Fruit fly (Drosophila melanogaster) whole organism, embryonic: Measurements from ENCODE around the gene Usp10.

Source experiments
- B-H1 ChIP-seq: fragments of 200-800 bp; sonication (Bioruptor generic); IDR thresholded peaks from 3 replicates; pipeline ENCODE4 v1.3.6; 2022; ENCODE audit warnings: missing biosample characterization, missing genetic modification characterization
- CG10267 ChIP-seq: fragments of 200-800 bp; sonication (Bioruptor generic); optimal IDR thresholded peaks from 2 replicates; lab custom pipeline; 2018; ENCODE audit warnings: missing biosample characterization, mild to moderate bottlenecking, missing genetic modification characterization, moderate library complexity
- CG10654 ChIP-seq: fragments of 200-800 bp; sonication (Bioruptor generic); optimal IDR thresholded peaks from 2 replicates; lab custom pipeline; 2016; ENCODE audit warnings: missing biosample characterization, missing genetic modification characterization
- CG12219 ChIP-seq: fragments of 200-800 bp; sonication (Bioruptor generic); optimal IDR thresholded peaks from 3 replicates; lab custom pipeline; 2018; ENCODE audit warnings: missing biosample characterization, mild to moderate bottlenecking, missing genetic modification characterization
- CG14710 ChIP-seq: fragments of 200-800 bp; sonication (Bioruptor generic); optimal IDR thresholded peaks from 3 replicates; lab custom pipeline; 2019; ENCODE audit warnings: missing biosample characterization, mild to moderate bottlenecking, missing genetic modification characterization, moderate library complexity
- CG17359 ChIP-seq: fragments of 200-800 bp; sonication (Bioruptor generic); optimal IDR thresholded peaks from 3 replicates; lab custom pipeline; 2018; ENCODE audit warnings: missing biosample characterization, mild to moderate bottlenecking, missing genetic modification characterization, moderate library complexity
- CG17361 ChIP-seq: fragments of 200-800 bp; sonication (Bioruptor generic); IDR thresholded peaks from 3 replicates; pipeline ENCODE4 v1.3.6; 2022; ENCODE audit warnings: missing biosample characterization, missing genetic modification characterization
- CG17612 ChIP-seq: fragments of 200-800 bp; sonication (Bioruptor generic); IDR thresholded peaks from 2 replicates; pipeline ENCODE4 v1.3.6; 2022; ENCODE audit warnings: missing biosample characterization, missing genetic modification characterization
- CG18262 ChIP-seq: fragments of 200-800 bp; optimal IDR thresholded peaks from 3 replicates; lab custom pipeline; 2019; ENCODE audit warnings: missing biosample characterization, mild to moderate bottlenecking, missing genetic modification characterization, moderate library complexity
- CG1832 ChIP-seq: fragments of 200-800 bp; sonication (Bioruptor generic); optimal IDR thresholded peaks from 2 replicates; lab custom pipeline; 2017; ENCODE audit warnings: missing biosample characterization, mild to moderate bottlenecking, missing genetic modification characterization, inconsistent platforms
- CG2129 ChIP-seq: fragments of 200-800 bp; sonication (Bioruptor generic); IDR thresholded peaks from 2 replicates; pipeline ENCODE4 v1.3.6; 2022; ENCODE audit warnings: missing biosample characterization, missing genetic modification characterization; ENCODE audit not compliant: partially characterized antibody
- CG30403 ChIP-seq: fragments of 200-800 bp; sonication (Bioruptor generic); optimal IDR thresholded peaks from 3 replicates; lab custom pipeline; 2016; ENCODE audit warnings: missing biosample characterization, missing genetic modification characterization
- CG3407 ChIP-seq: fragments of 200-800 bp; sonication (Bioruptor generic); optimal IDR thresholded peaks from 2 replicates; lab custom pipeline; 2018; ENCODE audit warnings: missing biosample characterization, mild to moderate bottlenecking, missing genetic modification characterization
- CG3838 ChIP-seq: fragments of 200-800 bp; sonication (Bioruptor generic); optimal IDR thresholded peaks from 3 replicates; lab custom pipeline; 2016; ENCODE audit warnings: missing biosample characterization, missing genetic modification characterization
- CG4404 ChIP-seq: fragments of 200-800 bp; sonication (Bioruptor generic); IDR thresholded peaks from 2 replicates; pipeline ENCODE4 v1.3.6; 2022; ENCODE audit warnings: missing biosample characterization, missing genetic modification characterization
- CG4617 ChIP-seq: fragments of 200-800 bp; sonication (Bioruptor generic); optimal IDR thresholded peaks from 3 replicates; lab custom pipeline; 2016; ENCODE audit warnings: missing biosample characterization, missing genetic modification characterization, borderline replicate concordance
- CG4820 ChIP-seq: fragments of 200-800 bp; sonication (Bioruptor generic); optimal IDR thresholded peaks from 3 replicates; lab custom pipeline; 2016; ENCODE audit warnings: missing biosample characterization, missing genetic modification characterization
- CG5180 ChIP-seq: fragments of 200-800 bp; sonication (Bioruptor generic); optimal IDR thresholded peaks from 3 replicates; lab custom pipeline; 2017; ENCODE audit warnings: missing biosample characterization, missing genetic modification characterization, mild to moderate bottlenecking, moderate library complexity, missing genetic modification reagents
- CG5245 ChIP-seq: fragments of 200-800 bp; sonication (Bioruptor generic); optimal IDR thresholded peaks from 3 replicates; lab custom pipeline; 2016; ENCODE audit warnings: missing biosample characterization, missing genetic modification characterization
- CG6813 ChIP-seq: fragments of 200-800 bp; sonication (Bioruptor generic); optimal IDR thresholded peaks from 2 replicates; lab custom pipeline; 2017; ENCODE audit warnings: missing biosample characterization, missing genetic modification characterization, mild to moderate bottlenecking, moderate library complexity, missing genetic modification reagents
- CG8478 ChIP-seq: fragments of >200 bp; optimal IDR thresholded peaks from 2 replicates; lab custom pipeline; 2018
- CG8944 ChIP-seq: fragments of 200-800 bp; sonication (Bioruptor generic); optimal IDR thresholded peaks from 3 replicates; lab custom pipeline; 2016; ENCODE audit warnings: missing biosample characterization, missing genetic modification characterization
- Drgx ChIP-seq: fragments of 200-800 bp; sonication (Bioruptor generic); IDR thresholded peaks from 2 replicates; pipeline ENCODE4 v1.3.6; 2022; ENCODE audit warnings: missing biosample characterization, missing genetic modification characterization
- Elba2 ChIP-seq: fragments of 200-800 bp; sonication (Bioruptor generic); optimal IDR thresholded peaks from 3 replicates; lab custom pipeline; 2016; ENCODE audit warnings: missing biosample characterization, missing genetic modification characterization
- Ptx1 ChIP-seq: fragments of 200-800 bp; sonication (Bioruptor generic); IDR thresholded peaks from 2 replicates; pipeline ENCODE4 v1.3.6; 2022; ENCODE audit warnings: missing biosample characterization, missing genetic modification characterization
- Rfx ChIP-seq: fragments of 200-800 bp; sonication (Bioruptor generic); IDR thresholded peaks from 2 replicates; pipeline ENCODE4 v1.3.6; 2022; ENCODE audit warnings: missing biosample characterization, missing genetic modification characterization
- Rx ChIP-seq: fragments of 200-800 bp; sonication (Bioruptor generic); IDR thresholded peaks from 2 replicates; pipeline ENCODE4 v1.3.6; 2022; ENCODE audit warnings: missing biosample characterization, missing genetic modification characterization
- Six4 ChIP-seq: fragments of 200-800 bp; sonication (Bioruptor generic); optimal IDR thresholded peaks from 2 replicates; lab custom pipeline; 2016; ENCODE audit warnings: missing biosample characterization, missing genetic modification characterization
- Sry-δ ChIP-seq: fragments of 200-800 bp; sonication (Bioruptor generic); optimal IDR thresholded peaks from 2 replicates; lab custom pipeline; 2016; ENCODE audit warnings: missing biosample characterization, missing genetic modification characterization
- Ssrp ChIP-seq: fragments of 200-800 bp; sonication (Bioruptor generic); optimal IDR thresholded peaks from 2 replicates; lab custom pipeline; 2018; ENCODE audit warnings: missing biosample characterization, mild to moderate bottlenecking, missing genetic modification characterization, moderate library complexity
- Stat92E ChIP-seq, 3 experiments: fragments of >200 bp in 2 of 3; fragments of 200-800 bp in 1 of 3; sonication (Bioruptor generic) in 1 of 3; optimal IDR thresholded peaks; 2 replicates each; lab custom pipeline; 2017 to 2019; ENCODE audit warnings: missing biosample characterization in 3 of 3, missing genetic modification characterization in 3 of 3, mild to moderate bottlenecking in 1 of 3, moderate library complexity in 1 of 3
- Xrp1 ChIP-seq: fragments of 200-800 bp; sonication (Bioruptor generic); IDR thresholded peaks from 2 replicates; pipeline ENCODE4 v1.3.6; 2022; ENCODE audit warnings: missing biosample characterization, missing genetic modification characterization
- ase ChIP-seq: fragments of 200-800 bp; sonication (Bioruptor generic); IDR thresholded peaks from 3 replicates; pipeline ENCODE4 v1.3.6; 2022; ENCODE audit warnings: missing biosample characterization, missing genetic modification characterization
- bcd ChIP-seq: fragments of 200-800 bp; sonication (Bioruptor generic); optimal IDR thresholded peaks from 2 replicates; lab custom pipeline; 2017; ENCODE audit warnings: missing biosample characterization, mild to moderate bottlenecking, missing genetic modification characterization
- dpn ChIP-seq, 2 experiments: fragments of 200-800 bp; sonication (Bioruptor generic); optimal IDR thresholded peaks; 3 replicates each; lab custom pipeline; 2016; ENCODE audit warnings: missing biosample characterization in 2 of 2, missing genetic modification characterization in 2 of 2
- ewg ChIP-seq: fragments of 200-800 bp; sonication (Bioruptor generic); optimal IDR thresholded peaks from 3 replicates; lab custom pipeline; 2017; ENCODE audit warnings: mild to moderate bottlenecking, missing biosample characterization, missing genetic modification reagents, missing genetic modification characterization
- ken ChIP-seq: fragments of 200-800 bp; sonication (Bioruptor generic); IDR thresholded peaks from 3 replicates; pipeline ENCODE4 v1.3.6; 2022; ENCODE audit warnings: missing biosample characterization, missing genetic modification characterization
- lmd ChIP-seq: fragments of 200-800 bp; sonication (Bioruptor generic); IDR thresholded peaks from 2 replicates; pipeline ENCODE4 v1.3.6; 2022; ENCODE audit warnings: missing biosample characterization, missing genetic modification characterization
- luna ChIP-seq: fragments of 200-800 bp; sonication (Bioruptor generic); optimal IDR thresholded peaks from 2 replicates; lab custom pipeline; 2016; ENCODE audit warnings: missing biosample characterization, missing genetic modification characterization
- maf-S ChIP-seq: fragments of 200-800 bp; sonication (Bioruptor generic); optimal IDR thresholded peaks from 2 replicates; lab custom pipeline; 2016; ENCODE audit warnings: missing biosample characterization, missing genetic modification characterization
- nerfin-2 ChIP-seq: fragments of 200-800 bp; sonication (Bioruptor generic); IDR thresholded peaks from 2 replicates; pipeline ENCODE4 v1.3.6; 2022; ENCODE audit warnings: missing biosample characterization, missing genetic modification characterization; ENCODE audit not compliant: partially characterized antibody
- pan ChIP-seq, 4 experiments: fragments of >200 bp in 3 of 4; fragments of 200-800 bp in 1 of 4; sonication (Bioruptor generic) in 1 of 4; optimal IDR thresholded peaks in 3 of 4; IDR thresholded peaks in 1 of 4; 2 replicates each; pipeline versions ENCODE4 v1.3.6 to Lab custom; 2017 to 2022; ENCODE audit warnings: missing biosample characterization in 2 of 4, missing genetic modification characterization in 2 of 4, mixed read lengths in 1 of 4
- pita ChIP-seq: fragments of 200-800 bp; sonication (Bioruptor generic); optimal IDR thresholded peaks from 2 replicates; lab custom pipeline; 2017; ENCODE audit warnings: missing biosample characterization, mild to moderate bottlenecking, missing genetic modification characterization
- pum ChIP-seq: fragments of 200-800 bp; sonication (Bioruptor generic); optimal IDR thresholded peaks from 2 replicates; lab custom pipeline; 2016; ENCODE audit warnings: missing biosample characterization, missing genetic modification characterization
- run ChIP-seq: fragments of 200-800 bp; sonication (Bioruptor generic); optimal IDR thresholded peaks from 3 replicates; lab custom pipeline; 2018; ENCODE audit warnings: missing biosample characterization, mild to moderate bottlenecking, missing genetic modification characterization
- sens ChIP-seq: fragments of 200-800 bp; sonication (Bioruptor generic); peaks from one replicate; lab custom pipeline; 2016; ENCODE audit warnings: missing biosample characterization, missing genetic modification characterization
- sisA ChIP-seq: fragments of 200-800 bp; sonication (Bioruptor generic); IDR thresholded peaks from 2 replicates; pipeline ENCODE4 v1.3.6; 2022; ENCODE audit warnings: missing biosample characterization, missing genetic modification characterization
- sna ChIP-seq: fragments of 200-800 bp; sonication (Bioruptor generic); IDR thresholded peaks from 2 replicates; pipeline ENCODE4 v1.3.6; 2022; ENCODE audit warnings: missing biosample characterization, missing genetic modification characterization; ENCODE audit not compliant: partially characterized antibody
- so ChIP-seq: fragments of 200-800 bp; sonication (Bioruptor generic); IDR thresholded peaks from 3 replicates; pipeline ENCODE4 v1.3.6; 2022; ENCODE audit warnings: missing biosample characterization, missing genetic modification characterization
- vvl ChIP-seq: fragments of 200-800 bp; sonication (Bioruptor generic); IDR thresholded peaks from 2 replicates; pipeline ENCODE4 v1.3.6; 2022; ENCODE audit warnings: missing biosample characterization, missing genetic modification characterization
- wdn ChIP-seq: fragments of 200-800 bp; sonication (Bioruptor generic); IDR thresholded peaks from 2 replicates; pipeline ENCODE4 v1.3.6; 2022; ENCODE audit warnings: missing biosample characterization, missing genetic modification characterization

Gene Usp10

dm6 chr3L:824444-824843 lies 47.3 kb upstream of the Usp10 start (continued):
- TF ChIP-seq CG4617 (no peak), pum (GFP tag; lab: Kevin White, UChicago) (no peak), CG2129 (GFP tag; lab: Robert Waterston, UW) (no peak), wdn (GFP tag; lab: Robert Waterston, UW) (no peak), ase (GFP tag; lab: Robert Waterston, UW) (no peak), CG17612 (GFP tag; lab: Robert Waterston, UW) (no peak), CG6813 (GFP tag; lab: Kevin White, UChicago) (no peak), CG4404 (GFP tag; lab: Robert Waterston, UW) (no peak), lmd (GFP tag; lab: Robert Waterston, UW) (peak; percentile 45; the same call in 1 of the 2 replicates), Rx (GFP tag; lab: Robert Waterston, UW) (0 out of 2 replicates have a peak, but pooled peaks have one; percentile 16), maf-S (GFP tag; lab: Kevin White, UChicago) (no peak), bcd (GFP tag; lab: Kevin White, UChicago) (no peak), CG4820 (GFP tag; lab: Kevin White, UChicago) (no peak), Sry-δ (GFP tag; lab: Kevin White, UChicago) (no peak), CG5245 (GFP tag; lab: Kevin White, UChicago) (peak; percentile 5), CG17359 (tag; lab: Kevin White, UChicago) (peak; percentile 40), CG1832 (no peak), CG3838 (GFP tag; lab: Kevin White, UChicago) (no peak), sens (GFP tag; lab: Kevin White, UChicago) (peak; percentile 82), so (no peak), Drgx (peak; percentile 79), CG10267 (tag; lab: Kevin White, UChicago) (peak; percentile 11), CG5180 (GFP tag; lab: Kevin White, UChicago) (peak; percentile 14), dpn (GFP tag; optimal IDR thresholded peaks at IDR 0.05; lab: Kevin White, UChicago) (peak; percentile 1 to 2), vvl (GFP tag; lab: Robert Waterston, UW) (peak; percentile 36; the same call in 1 of the 2 replicates), sna (GFP tag; lab: Robert Waterston, UW) (no peak), CG10654 (GFP tag; lab: Kevin White, UChicago) (no peak), ken (GFP tag; lab: Robert Waterston, UW) (0 out of 3 replicates have a peak, but pooled peaks have one; percentile 18), run (no peak), pan (optimal IDR thresholded peaks at IDR 0.05; lab: Kevin White, UChicago) (no peak), pan (GFP tag; optimal IDR thresholded peaks at IDR 0.05 in 1 of 2, IDR thresholded peaks at IDR 0.05 in 1 of 2) (no peak), Six4 (peak; percentile 19), Ptx1 (GFP tag; lab: Robert Waterston, UW) (peak; percentile 43; the same call in 1 of the 2 replicates), nerfin-2 (GFP tag; lab: Robert Waterston, UW) (no peak), CG18262 (tag; lab: Kevin White, UChicago) (peak; percentile 46), Xrp1 (GFP tag; lab: Robert Waterston, UW) (0 out of 2 replicates have a peak, but pooled peaks have one; percentile 21), CG3407 (GFP tag; lab: Kevin White, UChicago) (peak; percentile 4), sisA (GFP tag; lab: Robert Waterston, UW) (peak; percentile 37), ewg (GFP tag; lab: Kevin White, UChicago) (peak; percentile 29), B-H1 (no peak; the same call in 2 of the 3 replicates), CG12219 (GFP tag; lab: Kevin White, UChicago) (peak; percentile 33), CG14710 (tag; lab: Kevin White, UChicago) (peak; percentile 11), CG30403 (peak; percentile 21), CG8478 (no peak), Ssrp (tag; lab: Kevin White, UChicago) (peak; percentile 12), Rfx (no peak), CG17361 (GFP tag; lab: Robert Waterston, UW) (peak; percentile 56; the same call in 2 of the 3 replicates), luna (no peak), CG8944 (GFP tag; lab: Kevin White, UChicago) (no peak), pita (GFP tag; lab: Kevin White, UChicago) (no peak), Stat92E (GFP tag; optimal IDR thresholded peaks at IDR 0.05; lab: Kevin White, UChicago) (no peak), Elba2 (GFP tag; lab: Kevin White, UChicago) (no peak)
